Fruit fly (Drosophila melanogaster) whole organism, adult: ENCODE measurements around the gene CG16723.

Experiments
- CG11617 ChIP-seq: fragments of 200-800 bp; sonication (Bioruptor generic); optimal IDR thresholded peaks from 2 replicates; lab custom pipeline; 2017; ENCODE audit warnings: mild to moderate bottlenecking, missing biosample characterization, missing genetic modification reagents, missing genetic modification characterization
- CG14711 ChIP-seq: fragments of 200-800 bp; sonication (Bioruptor generic); optimal IDR thresholded peaks from 2 replicates; lab custom pipeline; 2018; ENCODE audit warnings: missing biosample characterization, mild to moderate bottlenecking, missing genetic modification characterization, moderate library complexity
- CG1620 ChIP-seq: fragments of 200-800 bp; sonication (Bioruptor generic); optimal IDR thresholded peaks from 2 replicates; lab custom pipeline; 2016; ENCODE audit warnings: missing biosample characterization, missing genetic modification characterization
- CG5204 ChIP-seq: fragments of 200-800 bp; sonication (Bioruptor generic); optimal IDR thresholded peaks from 2 replicates; lab custom pipeline; 2016; ENCODE audit warnings: missing biosample characterization, missing genetic modification characterization
- Mnt ChIP-seq: fragments of 200-800 bp; sonication (Bioruptor generic); optimal IDR thresholded peaks from 2 replicates; lab custom pipeline; 2016; ENCODE audit warnings: missing biosample characterization, mild to moderate bottlenecking, missing genetic modification characterization
- cic ChIP-seq: fragments of 200-800 bp; sonication (Bioruptor generic); optimal IDR thresholded peaks from 2 replicates; lab custom pipeline; 2017; ENCODE audit warnings: missing biosample characterization, mild to moderate bottlenecking, missing genetic modification characterization, moderate library complexity
- kay ChIP-seq: fragments of 200-800 bp; sonication (Bioruptor generic); peaks from one replicate; lab custom pipeline; 2016; ENCODE audit warnings: missing biosample characterization, missing genetic modification characterization, borderline replicate concordance
- ovo ChIP-seq: fragments of 200-800 bp; sonication (Bioruptor generic); optimal IDR thresholded peaks from 2 replicates; lab custom pipeline; 2016; ENCODE audit warnings: missing biosample characterization, missing genetic modification characterization
- tj ChIP-seq: fragments of 200-800 bp; sonication (Bioruptor generic); optimal IDR thresholded peaks from 3 replicates; lab custom pipeline; 2017; ENCODE audit warnings: missing biosample characterization, mild to moderate bottlenecking, missing genetic modification characterization, moderate library complexity
- toe ChIP-seq: fragments of 200-800 bp; sonication (Bioruptor generic); optimal IDR thresholded peaks from 2 replicates; lab custom pipeline; 2016; ENCODE audit warnings: missing biosample characterization, missing genetic modification characterization

dm6 chr3R:23576618-23577017, 19.5 kb downstream of the CG16723 start:
- TF ChIP-seq CG14711 (tag; lab: Kevin White, UChicago) (no peak), toe (GFP tag; lab: Kevin White, UChicago) (no peak), ovo (GFP tag; lab: Kevin White, UChicago) (no peak), CG5204 (GFP tag; lab: Kevin White, UChicago) (no peak), CG11617 (GFP tag; lab: Kevin White, UChicago) (no peak), CG1620 (GFP tag; lab: Kevin White, UChicago) (no peak), cic (GFP tag; lab: Kevin White, UChicago) (no peak), Mnt (GFP tag; lab: Kevin White, UChicago) (no peak), tj (GFP tag; lab: Kevin White, UChicago) (no peak), kay (GFP tag; lab: Kevin White, UChicago) (no peak)
